Worm (Caenorhabditis elegans) whole organism, young adult: ENCODE data around the gene gck-1.
A peak's percentile ranks its signal among the peaks of the same experiment; 100 is the strongest.

Experiments
- B0035.1 ChIP-seq: sonication (generic microtip); optimal IDR thresholded peaks from 2 replicates; lab custom pipeline; 2016; ENCODE audit warnings: missing genetic modification characterization, mild to moderate bottlenecking, missing compliant biosample characterization, missing genotype, missing genetic modification reagents
- F10E7.11 ChIP-seq: sonication (generic microtip); optimal IDR thresholded peaks from 2 replicates; lab custom pipeline; 2017; ENCODE audit warnings: mild to moderate bottlenecking, missing genetic modification characterization, moderate library complexity, missing compliant biosample characterization
- F22D6.2 ChIP-seq: sonication (generic microtip); optimal IDR thresholded peaks from 2 replicates; lab custom pipeline; 2016; ENCODE audit warnings: mild to moderate bottlenecking, missing genetic modification characterization, missing compliant biosample characterization
- F37B4.10 ChIP-seq: fragments of 200-800 bp; sonication (Bioruptor generic); IDR thresholded peaks from 2 replicates; pipeline ENCODE4 v1.3.6; 2022; ENCODE audit warnings: missing genetic modification characterization, missing compliant biosample characterization
- K11D2.4 ChIP-seq: fragments of 200-800 bp; sonication (Bioruptor generic); IDR thresholded peaks from 2 replicates; pipeline ENCODE4 v1.3.6; 2022; ENCODE audit warnings: missing genetic modification reagents, missing genetic modification characterization, missing compliant biosample characterization
- K12H6.12 ChIP-seq: fragments of 200-800 bp; sonication (Bioruptor generic); optimal IDR thresholded peaks from 2 replicates; lab custom pipeline; 2018; ENCODE audit warnings: mild to moderate bottlenecking, missing genetic modification characterization, missing compliant biosample characterization
- Y53G8AR.9 ChIP-seq: fragments of 200-800 bp; sonication (Bioruptor generic); conservative IDR thresholded peaks from 2 replicates; pipeline ENCODE4 v1.3.6; 2022; ENCODE audit warnings: missing genetic modification reagents, missing genetic modification characterization, missing compliant biosample characterization
- Y95B8A.8 ChIP-seq: fragments of 200-800 bp; sonication (Bioruptor generic); IDR thresholded peaks from 2 replicates; pipeline ENCODE4 v1.3.6; 2022; ENCODE audit warnings: missing genetic modification reagents, missing genetic modification characterization, missing compliant biosample characterization
- ZK185.1 ChIP-seq: sonication (generic microtip); optimal IDR thresholded peaks from 2 replicates; lab custom pipeline; 2016; ENCODE audit warnings: mild to moderate bottlenecking, missing genetic modification characterization, missing compliant biosample characterization; ENCODE audit not compliant: poor library complexity, severe bottlenecking
- atf-7 ChIP-seq: sonication (generic microtip); optimal IDR thresholded peaks from 2 replicates; lab custom pipeline; 2017; ENCODE audit warnings: mild to moderate bottlenecking, missing genetic modification characterization, missing compliant biosample characterization
- athp-1 ChIP-seq: sonication (generic microtip); optimal IDR thresholded peaks from 2 replicates; lab custom pipeline; 2017; ENCODE audit warnings: mild to moderate bottlenecking, missing genetic modification characterization, missing compliant biosample characterization
- attf-5 ChIP-seq: fragments of 200-800 bp; sonication (Bioruptor generic); optimal IDR thresholded peaks from 2 replicates; lab custom pipeline; 2018; ENCODE audit warnings: mild to moderate bottlenecking, missing genetic modification characterization, missing compliant biosample characterization
- ccch-3 ChIP-seq: fragments of 200-800 bp; sonication (Bioruptor generic); optimal IDR thresholded peaks from 2 replicates; lab custom pipeline; 2018; ENCODE audit warnings: mild to moderate bottlenecking, missing genetic modification characterization, missing compliant biosample characterization
- ceh-27 ChIP-seq: fragments of 200-800 bp; sonication (Bioruptor generic); optimal IDR thresholded peaks from 2 replicates; lab custom pipeline; 2018; ENCODE audit warnings: mild to moderate bottlenecking, missing genetic modification characterization, moderate library complexity, missing compliant biosample characterization
- ceh-40 ChIP-seq: fragments of 200-800 bp; sonication (Bioruptor generic); IDR thresholded peaks from 2 replicates; pipeline ENCODE4 v1.3.6; 2022; ENCODE audit warnings: missing genetic modification characterization, missing compliant biosample characterization
- ceh-79 ChIP-seq: sonication (generic microtip); optimal IDR thresholded peaks from 2 replicates; lab custom pipeline; 2017; ENCODE audit warnings: mild to moderate bottlenecking, missing genetic modification characterization, missing compliant biosample characterization
- chd-7 ChIP-seq: sonication (generic microtip); optimal IDR thresholded peaks from 2 replicates; lab custom pipeline; 2016; ENCODE audit warnings: mild to moderate bottlenecking, missing genetic modification characterization, moderate library complexity, missing compliant biosample characterization
- dox-1 ChIP-seq: fragments of 200-800 bp; sonication (Bioruptor generic); IDR thresholded peaks from 2 replicates; pipeline ENCODE4 v1.3.6; 2022; ENCODE audit warnings: missing genetic modification reagents, missing genetic modification characterization, missing compliant biosample characterization
- efl-1 ChIP-seq: fragments of 150-350 bp; optimal IDR thresholded peaks from 2 replicates; lab custom pipeline; 2014; ENCODE audit warnings: missing biosample characterization, missing genetic modification reagents, missing genetic modification characterization
- egl-18 ChIP-seq: fragments of 200-800 bp; sonication (Bioruptor generic); IDR thresholded peaks from 2 replicates; pipeline ENCODE4 v1.3.6; 2022; ENCODE audit warnings: missing genetic modification reagents, missing genetic modification characterization, missing compliant biosample characterization
- him-1 ChIP-seq: sonication (generic microtip); optimal IDR thresholded peaks from 2 replicates; lab custom pipeline; 2016; ENCODE audit warnings: missing genotype, missing genetic modification reagents, missing genetic modification characterization, missing compliant biosample characterization
- hlh-26 ChIP-seq: fragments of 200-800 bp; sonication (Bioruptor generic); conservative IDR thresholded peaks from 2 replicates; pipeline ENCODE4 v1.3.6; 2022; ENCODE audit warnings: missing genetic modification reagents, missing genetic modification characterization, missing compliant biosample characterization
- hmg-1.2 ChIP-seq: fragments of 200-800 bp; sonication (Bioruptor generic); IDR thresholded peaks from 2 replicates; pipeline ENCODE4 v1.3.6; 2022; ENCODE audit warnings: missing genetic modification reagents, missing genetic modification characterization, missing compliant biosample characterization
- hsf-1 ChIP-seq: fragments of 200-800 bp; sonication (Bioruptor generic); IDR thresholded peaks from 2 replicates; pipeline ENCODE4 v1.3.6; 2022; ENCODE audit warnings: missing genetic modification reagents, missing genetic modification characterization, missing compliant biosample characterization
- lag-1 ChIP-seq: fragments of 200-800 bp; sonication (Bioruptor generic); IDR thresholded peaks from 2 replicates; pipeline ENCODE4 v1.3.6; 2022; ENCODE audit warnings: missing genetic modification reagents, missing genetic modification characterization, missing compliant biosample characterization
- lin-26 ChIP-seq: fragments of 200-800 bp; sonication (Bioruptor generic); IDR thresholded peaks from 2 replicates; pipeline ENCODE4 v1.3.6; 2022; ENCODE audit warnings: missing genetic modification reagents, missing genetic modification characterization, missing compliant biosample characterization
- lin-35 ChIP-seq, 3 experiments: fragments of 150-350 bp in 2 of 3; sonication (generic microtip) in 1 of 3; optimal IDR thresholded peaks; 2 replicates each; lab custom pipeline; 2014 to 2018; ENCODE audit warnings: missing biosample characterization in 3 of 3, missing genetic modification characterization in 3 of 3, missing genetic modification reagents in 3 of 3
- lsy-27 ChIP-seq: sonication (generic microtip); optimal IDR thresholded peaks from 2 replicates; lab custom pipeline; 2017; ENCODE audit warnings: missing genetic modification characterization, mild to moderate bottlenecking, missing compliant biosample characterization, antibody characterized with exemption, missing genotype, borderline replicate concordance; ENCODE audit not compliant: insufficient read depth
- mes-4 ChIP-seq: sonication (generic microtip); optimal IDR thresholded peaks from 2 replicates; lab custom pipeline; 2016; ENCODE audit warnings: missing genotype, missing genetic modification characterization, missing compliant biosample characterization
- mxl-1 ChIP-seq: sonication (generic microtip); optimal IDR thresholded peaks from 2 replicates; lab custom pipeline; 2016; ENCODE audit warnings: missing genetic modification characterization, missing compliant biosample characterization
- nfya-1 ChIP-seq: sonication (generic microtip); optimal IDR thresholded peaks from 2 replicates; lab custom pipeline; 2017; ENCODE audit warnings: antibody characterized with exemption, missing compliant biosample characterization, missing genetic modification characterization, borderline replicate concordance; ENCODE audit not compliant: insufficient read depth
- nfyb-1 ChIP-seq: fragments of 200-800 bp; sonication (Bioruptor generic); IDR thresholded peaks from 2 replicates; pipeline ENCODE4 v1.3.6; 2022; ENCODE audit warnings: missing genetic modification reagents, missing genetic modification characterization, missing compliant biosample characterization
- nhr-80 ChIP-seq: sonication (generic microtip); optimal IDR thresholded peaks from 2 replicates; lab custom pipeline; 2016; ENCODE audit warnings: missing genetic modification characterization, missing compliant biosample characterization
- nhr-90 ChIP-seq: sonication (generic microtip); optimal IDR thresholded peaks from 2 replicates; lab custom pipeline; 2016; ENCODE audit warnings: missing genotype, mild to moderate bottlenecking, missing genetic modification characterization, missing compliant biosample characterization
- pbrm-1 ChIP-seq: fragments of 200-800 bp; sonication (Bioruptor generic); IDR thresholded peaks from 2 replicates; pipeline ENCODE4 v1.3.6; 2022; ENCODE audit warnings: missing genetic modification reagents, missing genetic modification characterization, missing compliant biosample characterization
- rcor-1 ChIP-seq: fragments of 200-800 bp; sonication (Bioruptor generic); IDR thresholded peaks from 2 replicates; pipeline ENCODE4 v1.3.6; 2022; ENCODE audit warnings: missing genetic modification reagents, missing genetic modification characterization, missing compliant biosample characterization
- snpc-1.3 ChIP-seq: sonication (generic microtip); optimal IDR thresholded peaks from 2 replicates; lab custom pipeline; 2017; ENCODE audit warnings: missing genetic modification characterization, mild to moderate bottlenecking, missing compliant biosample characterization, antibody characterized with exemption, moderate library complexity, missing genotype, missing genetic modification reagents; ENCODE audit not compliant: insufficient read depth
- unc-62 ChIP-seq: fragments of 150-350 bp; optimal IDR thresholded peaks from 2 replicates; lab custom pipeline; 2014; ENCODE audit warnings: missing biosample characterization, missing genetic modification reagents, missing genetic modification characterization
- zfh-2 ChIP-seq: fragments of 200-800 bp; sonication (Bioruptor generic); conservative IDR thresholded peaks from 2 replicates; pipeline ENCODE4 v1.3.6; 2022; ENCODE audit warnings: missing genetic modification reagents, missing genetic modification characterization, missing compliant biosample characterization
- ztf-26 ChIP-seq: sonication (generic microtip); optimal IDR thresholded peaks from 2 replicates; lab custom pipeline; 2017; ENCODE audit warnings: missing genetic modification characterization, missing compliant biosample characterization

gck-1 gene

DNA sequence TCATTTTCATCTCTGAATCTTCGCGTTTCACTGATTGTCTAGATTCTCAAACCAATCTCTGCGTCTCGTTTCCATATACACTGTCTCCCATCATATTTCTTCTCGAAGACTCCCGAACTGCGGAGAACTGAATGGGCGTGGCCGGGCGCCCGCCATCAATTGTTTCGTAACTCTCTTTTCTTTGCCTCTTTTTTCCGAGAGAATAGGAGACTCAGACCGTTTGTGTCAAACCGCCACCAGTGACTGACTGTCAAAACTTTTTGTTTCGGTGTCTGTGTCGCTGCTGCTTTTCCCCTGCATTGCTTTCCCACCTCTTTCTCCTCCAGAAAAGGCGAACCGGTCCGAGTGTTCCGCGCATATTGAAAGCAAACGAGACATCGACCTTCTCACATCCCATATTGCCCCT is 11.4 kb upstream of the gck-1 start, which contains the start of gene unc-23 (continued):
- TF ChIP-seq snpc-1.3 (tag; lab: Kevin White, UChicago) (peak; percentile 2), mxl-1 (tag; lab: Kevin White, UChicago) (no peak), Y53G8AR.9 (GFP tag; lab: Robert Waterston, UW) (peak; percentile 84), pbrm-1 (peak; percentile 75), lin-26 (peak; percentile 64; the same call in 1 of the 2 replicates), ceh-79 (tag; lab: Kevin White, UChicago) (peak; percentile 81), lag-1 (GFP tag; lab: Robert Waterston, UW) (no peak), rcor-1 (GFP tag; lab: Robert Waterston, UW) (peak; percentile 62), F22D6.2 (tag; lab: Kevin White, UChicago) (peak; percentile 60), B0035.1 (tag; lab: Kevin White, UChicago) (no peak), dox-1 (GFP tag; lab: Robert Waterston, UW) (peak; percentile 64), K12H6.12 (tag; lab: Kevin White, UChicago) (peak; percentile 56), K11D2.4 (GFP tag; lab: Robert Waterston, UW) (peak; percentile 86), F37B4.10 (no peak), ZK185.1 (tag; lab: Kevin White, UChicago) (peak; percentile 71), chd-7 (tag; lab: Kevin White, UChicago) (peak; percentile 89), egl-18 (GFP tag; lab: Robert Waterston, UW) (0 out of 2 replicates have a peak, but pooled peaks have one; percentile 54), atf-7 (tag; lab: Kevin White, UChicago) (peak; percentile 87), ztf-26 (tag; lab: Kevin White, UChicago) (peak; percentile 90), ceh-27 (GFP tag; lab: Kevin White, UChicago) (no peak), efl-1 (GFP tag; lab: Kevin White, UChicago) (no peak), zfh-2 (peak; percentile 89), nfyb-1 (GFP tag; lab: Robert Waterston, UW) (peak; percentile 90), hmg-1.2 (GFP tag; lab: Robert Waterston, UW) (peak; percentile 85), nhr-90 (tag; lab: Kevin White, UChicago) (peak; percentile 74), ccch-3 (no peak), unc-62 (peak; percentile 87), lin-35 (GFP tag; optimal IDR thresholded peaks at IDR 0.05; lab: Kevin White, UChicago) (peak in 1 of 3 experiments; percentile 29), lsy-27 (tag; lab: Kevin White, UChicago) (no peak), F10E7.11 (tag; lab: Kevin White, UChicago) (no peak), him-1 (no peak), Y95B8A.8 (GFP tag; lab: Robert Waterston, UW) (0 out of 2 replicates have a peak, but pooled peaks have one; percentile 43)

DNA sequence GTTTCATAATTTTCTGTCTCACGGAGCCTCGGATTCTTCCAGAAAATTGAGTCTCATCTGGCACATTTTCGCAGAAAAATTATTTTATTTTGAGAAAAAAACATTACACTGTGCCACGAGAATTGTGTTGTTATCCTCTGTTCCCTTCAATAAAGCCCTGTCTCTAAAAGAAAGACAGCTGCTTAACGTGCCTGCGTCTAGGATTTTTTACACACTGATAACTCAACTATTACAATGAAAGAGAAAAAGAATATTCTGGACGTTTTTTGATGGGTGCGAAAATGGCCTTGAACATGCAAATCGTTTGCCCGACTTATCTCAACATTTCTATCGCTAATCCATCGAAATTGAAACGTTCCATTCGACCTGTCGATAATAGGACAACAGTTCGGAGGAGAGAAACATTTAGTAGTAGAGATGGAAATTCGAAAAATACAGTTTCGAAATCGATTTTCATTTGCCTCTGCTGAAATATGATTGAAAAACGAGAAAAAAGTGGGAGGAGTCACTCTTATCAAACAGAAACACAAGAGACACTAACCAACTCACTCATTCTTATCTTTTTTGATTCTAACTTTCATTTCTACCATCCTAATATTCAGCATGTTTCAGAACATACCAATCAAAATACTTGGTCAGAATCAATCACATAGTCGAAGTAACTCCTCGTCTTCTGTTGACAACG is 10.7 kb upstream of the gck-1 start:
- TF ChIP-seq snpc-1.3 (tag; lab: Kevin White, UChicago) (no peak), rcor-1 (GFP tag; lab: Robert Waterston, UW) (no peak), nfya-1 (tag; lab: Kevin White, UChicago) (no peak), attf-5 (GFP tag; lab: Kevin White, UChicago) (no peak), pbrm-1 (0 out of 2 replicates have a peak, but pooled peaks have one; percentile 28), B0035.1 (tag; lab: Kevin White, UChicago) (no peak), nhr-80 (tag; lab: Kevin White, UChicago) (peak; percentile 29), hsf-1 (GFP tag; lab: Robert Waterston, UW) (0 out of 2 replicates have a peak, but pooled peaks have one; percentile 61), nfyb-1 (GFP tag; lab: Robert Waterston, UW) (0 out of 2 replicates have a peak, but pooled peaks have one; percentile 16), hlh-26 (GFP tag; lab: Robert Waterston, UW) (no peak), athp-1 (tag; lab: Kevin White, UChicago) (no peak), nhr-90 (tag; lab: Kevin White, UChicago) (no peak), ceh-40 (GFP tag; lab: Robert Waterston, UW) (0 out of 2 replicates have a peak, but pooled peaks have one; percentile 31), mes-4 (no peak)
